Worm (Caenorhabditis elegans) whole organism, midembryonic: ENCODE results near the gene nspc-14.

Experiments used
- T22C8.4 ChIP-seq: fragments of 200-800 bp; sonication (Bioruptor generic); IDR thresholded peaks from 2 replicates; pipeline ENCODE4 v1.3.6; 2022; ENCODE audit warnings: missing genetic modification characterization, missing compliant biosample characterization
- cog-1 ChIP-seq: sonication (generic microtip); optimal IDR thresholded peaks from 2 replicates; lab custom pipeline; 2016; ENCODE audit warnings: missing genetic modification characterization, missing compliant biosample characterization
- flt-1 ChIP-seq: fragments of 200-800 bp; sonication (Bioruptor generic); IDR thresholded peaks from 2 replicates; pipeline ENCODE4 v1.3.6; 2022; ENCODE audit warnings: missing genetic modification characterization, missing compliant biosample characterization
- med-1 ChIP-seq: sonication (generic microtip); optimal IDR thresholded peaks from 2 replicates; lab custom pipeline; 2017; ENCODE audit warnings: missing genetic modification characterization, mild to moderate bottlenecking, missing compliant biosample characterization, antibody characterized with exemption, missing genetic modification reagents; ENCODE audit not compliant: insufficient read depth
- ref-1 ChIP-seq: fragments of 200-800 bp; sonication (Bioruptor generic); conservative IDR thresholded peaks from 2 replicates; pipeline ENCODE4 v1.3.6; 2022; ENCODE audit warnings: missing genetic modification reagents, missing genetic modification characterization, missing compliant biosample characterization
- tab-1 ChIP-seq: fragments of 200-800 bp; sonication (Bioruptor generic); IDR thresholded peaks from 2 replicates; pipeline ENCODE4 v1.3.6; 2022; ENCODE audit warnings: missing genetic modification characterization, missing compliant biosample characterization
- ztf-23 ChIP-seq: fragments of 200-800 bp; sonication (Bioruptor generic); IDR thresholded peaks from 2 replicates; pipeline ENCODE4 v1.3.6; 2022; ENCODE audit warnings: missing genetic modification reagents, missing genetic modification characterization, missing compliant biosample characterization
- ztf-29 ChIP-seq: fragments of 200-800 bp; sonication (Bioruptor generic); IDR thresholded peaks from 2 replicates; pipeline ENCODE4 v1.3.6; 2022; ENCODE audit warnings: missing genetic modification reagents, missing genetic modification characterization, missing compliant biosample characterization

- no peak for TF ChIP-seq ztf-29 (GFP tag; lab: Robert Waterston, UW)
- TF ChIP-seq cog-1: no peak
- no peak for TF ChIP-seq ztf-23 (GFP tag; lab: Robert Waterston, UW)
- no peak for TF ChIP-seq med-1
- TF ChIP-seq flt-1 (GFP tag; lab: Robert Waterston, UW): no peak
- TF ChIP-seq T22C8.4 (GFP tag; lab: Robert Waterston, UW): no peak
- no peak for TF ChIP-seq ref-1 (GFP tag; lab: Robert Waterston, UW)
- no peak for TF ChIP-seq tab-1 (GFP tag; lab: Robert Waterston, UW)
Observed at ce11 chrX:12371321-12371720, 12.5 kb upstream of the nspc-14 start, which contains the start of gene rif-1.2.
